Worm (Caenorhabditis elegans) whole organism, L2 larva: ENCODE results near the gene Y119D3B.14.
A peak's percentile ranks its signal among the peaks of the same experiment; 100 is the strongest.

ENCODE experiments used
- F13H6.1 ChIP-seq: sonication (generic microtip); optimal IDR thresholded peaks from 2 replicates; lab custom pipeline; 2016; ENCODE audit warnings: missing genetic modification characterization, missing compliant biosample characterization
- R02D3.7 ChIP-seq: fragments of 150-350 bp; optimal IDR thresholded peaks from 2 replicates; lab custom pipeline; 2014; ENCODE audit warnings: missing biosample characterization, missing genetic modification characterization
- Y55F3AM.14 ChIP-seq: fragments of 200-800 bp; sonication (Bioruptor generic); optimal IDR thresholded peaks from 2 replicates; lab custom pipeline; 2018; ENCODE audit warnings: mild to moderate bottlenecking, missing genetic modification characterization, missing compliant biosample characterization
- ZK546.5 ChIP-seq: sonication (generic microtip); optimal IDR thresholded peaks from 2 replicates; lab custom pipeline; 2017; ENCODE audit warnings: missing biosample characterization, missing genetic modification characterization
- alr-1 ChIP-seq: fragments of 150-350 bp; optimal IDR thresholded peaks from 2 replicates; lab custom pipeline; 2014; ENCODE audit warnings: missing biosample characterization, missing genetic modification characterization
- ama-1 ChIP-seq: fragments of 150-350 bp; optimal IDR thresholded peaks from 2 replicates; lab custom pipeline; 2018; ENCODE audit warnings: inconsistent platforms
- blmp-1 ChIP-seq: sonication (generic microtip); optimal IDR thresholded peaks from 2 replicates; lab custom pipeline; 2017; ENCODE audit warnings: missing genetic modification characterization, mild to moderate bottlenecking, missing compliant biosample characterization, antibody characterized with exemption, moderate library complexity; ENCODE audit not compliant: insufficient read depth
- ceh-16 ChIP-seq: fragments of 150-350 bp; optimal IDR thresholded peaks from 2 replicates; lab custom pipeline; 2014; ENCODE audit warnings: missing biosample characterization, missing genetic modification characterization
- ceh-82 ChIP-seq: fragments of 150-350 bp; optimal IDR thresholded peaks from 2 replicates; lab custom pipeline; 2014; ENCODE audit warnings: missing biosample characterization, missing genetic modification characterization
- crh-2 ChIP-seq: sonication (generic microtip); optimal IDR thresholded peaks from 2 replicates; lab custom pipeline; 2017; ENCODE audit warnings: missing biosample characterization, missing genetic modification characterization
- elt-1 ChIP-seq: fragments of 150-350 bp; optimal IDR thresholded peaks from 2 replicates; lab custom pipeline; 2014; ENCODE audit warnings: missing biosample characterization, missing genetic modification characterization
- elt-3 ChIP-seq: sonication (generic microtip); optimal IDR thresholded peaks from 2 replicates; lab custom pipeline; 2017; ENCODE audit warnings: missing biosample characterization, missing genetic modification characterization
- fos-1 ChIP-seq: fragments of 150-350 bp; optimal IDR thresholded peaks from 2 replicates; lab custom pipeline; 2014; ENCODE audit warnings: missing biosample characterization, missing genetic modification characterization
- gmeb-1 ChIP-seq: fragments of 150-350 bp; optimal IDR thresholded peaks from 2 replicates; lab custom pipeline; 2014; ENCODE audit warnings: missing biosample characterization, missing genetic modification characterization
- lin-11 ChIP-seq: fragments of 150-350 bp; sonication (generic microtip); optimal IDR thresholded peaks from 2 replicates; lab custom pipeline; 2014; ENCODE audit warnings: missing biosample characterization, missing genetic modification characterization, inconsistent platforms, mixed read lengths
- lin-13 ChIP-seq: fragments of 150-350 bp; optimal IDR thresholded peaks from 2 replicates; lab custom pipeline; 2014; ENCODE audit warnings: missing biosample characterization, missing genetic modification reagents, missing genetic modification characterization
- lin-39 ChIP-seq: fragments of 150-350 bp; optimal IDR thresholded peaks from 2 replicates; lab custom pipeline; 2014; ENCODE audit warnings: missing biosample characterization, missing genetic modification reagents, missing genetic modification characterization
- mab-5 ChIP-seq: fragments of 150-350 bp; optimal IDR thresholded peaks from 2 replicates; lab custom pipeline; 2014; ENCODE audit warnings: missing biosample characterization, missing genetic modification characterization
- mdl-1 ChIP-seq, 2 experiments: fragments of 150-350 bp in 1 of 2; sonication (generic microtip) in 1 of 2; optimal IDR thresholded peaks; 2 replicates each; lab custom pipeline; 2017; ENCODE audit warnings: missing biosample characterization in 2 of 2, missing genetic modification characterization in 2 of 2
- nhr-10 ChIP-seq: sonication (generic microtip); optimal IDR thresholded peaks from 2 replicates; lab custom pipeline; 2017; ENCODE audit warnings: missing biosample characterization, missing genetic modification characterization
- nhr-11 ChIP-seq: fragments of 150-350 bp; optimal IDR thresholded peaks from 2 replicates; lab custom pipeline; 2014; ENCODE audit warnings: missing biosample characterization, missing genetic modification characterization
- nhr-12 ChIP-seq: fragments of 150-350 bp; optimal IDR thresholded peaks from 2 replicates; lab custom pipeline; 2014; ENCODE audit warnings: missing biosample characterization, missing genetic modification characterization
- nhr-129 ChIP-seq: fragments of 150-350 bp; optimal IDR thresholded peaks from 2 replicates; lab custom pipeline; 2014; ENCODE audit warnings: missing biosample characterization, missing genetic modification characterization
- nhr-21 ChIP-seq: fragments of 150-350 bp; optimal IDR thresholded peaks from 2 replicates; lab custom pipeline; 2014; ENCODE audit warnings: missing biosample characterization, missing genetic modification characterization
- nhr-23 ChIP-seq: fragments of 150-350 bp; optimal IDR thresholded peaks from 2 replicates; lab custom pipeline; 2014; ENCODE audit warnings: missing biosample characterization, missing genetic modification reagents, missing genetic modification characterization
- nhr-237 ChIP-seq: fragments of 150-350 bp; optimal IDR thresholded peaks from 2 replicates; lab custom pipeline; 2014; ENCODE audit warnings: missing biosample characterization, missing genetic modification characterization
- nhr-25 ChIP-seq: fragments of 150-350 bp; sonication (generic microtip); optimal IDR thresholded peaks from 3 replicates; lab custom pipeline; 2014; ENCODE audit warnings: missing biosample characterization, missing genetic modification characterization
- nhr-6 ChIP-seq: fragments of 150-350 bp; optimal IDR thresholded peaks from 2 replicates; lab custom pipeline; 2014; ENCODE audit warnings: missing biosample characterization, missing genetic modification characterization
- nhr-77 ChIP-seq: fragments of 150-350 bp; optimal IDR thresholded peaks from 2 replicates; lab custom pipeline; 2014; ENCODE audit warnings: missing biosample characterization, missing genetic modification characterization
- skn-1 ChIP-seq: sonication (generic microtip); optimal IDR thresholded peaks from 2 replicates; lab custom pipeline; 2017; ENCODE audit warnings: missing biosample characterization, missing genetic modification characterization
- sma-9 ChIP-seq, 2 experiments: fragments of 150-350 bp in 1 of 2; sonication (generic microtip) in 1 of 2; optimal IDR thresholded peaks; 2 replicates each; lab custom pipeline; 2014 to 2016; ENCODE audit warnings: missing genetic modification characterization in 2 of 2, mild to moderate bottlenecking in 1 of 2, missing biosample characterization in 1 of 2, missing compliant biosample characterization in 1 of 2, missing genetic modification reagents in 1 of 2, moderate library complexity in 1 of 2
- unc-39 ChIP-seq: fragments of 150-350 bp; optimal IDR thresholded peaks from 2 replicates; lab custom pipeline; 2014; ENCODE audit warnings: missing biosample characterization, missing genetic modification characterization
- unc-55 ChIP-seq: fragments of 150-350 bp; sonication (generic microtip); optimal IDR thresholded peaks from 3 replicates; lab custom pipeline; 2014; ENCODE audit warnings: missing biosample characterization, missing genetic modification reagents, missing genetic modification characterization
- unc-62 ChIP-seq: fragments of 150-350 bp; optimal IDR thresholded peaks from 2 replicates; lab custom pipeline; 2014; ENCODE audit warnings: missing biosample characterization, missing genetic modification reagents, missing genetic modification characterization
- zag-1 ChIP-seq: fragments of 150-350 bp; optimal IDR thresholded peaks from 2 replicates; lab custom pipeline; 2014; ENCODE audit warnings: missing biosample characterization, missing genetic modification characterization
- ztf-1 ChIP-seq: fragments of 200-800 bp; sonication (Bioruptor generic); conservative IDR thresholded peaks from 2 replicates; pipeline ENCODE4 v1.3.6; 2022; ENCODE audit warnings: missing genetic modification characterization, missing compliant biosample characterization
- ztf-11 ChIP-seq: sonication (generic microtip); optimal IDR thresholded peaks from 2 replicates; lab custom pipeline; 2017; ENCODE audit warnings: missing biosample characterization, missing genetic modification characterization
- ztf-4 ChIP-seq: fragments of 150-350 bp; optimal IDR thresholded peaks from 2 replicates; lab custom pipeline; 2014; ENCODE audit warnings: missing biosample characterization, missing genetic modification characterization

The Y119D3B.14 gene

ce11 chrIII:1151680-1152079 lies 41.9 kb downstream of the Y119D3B.14 start, which contains the start of gene cdh-12:
TSS of gene cdh-12 (plus strand) at chrIII:1152044.
- TF ChIP-seq nhr-23 (tag; lab: Kevin White, UChicago) (no peak), nhr-237 (tag; lab: Kevin White, UChicago) (no peak), nhr-129 (no peak), unc-55 (no peak), sma-9 (GFP tag; optimal IDR thresholded peaks at IDR 0.05; lab: Kevin White, UChicago) (no peak), sma-9 (tag; optimal IDR thresholded peaks at IDR 0.05; lab: Kevin White, UChicago) (no peak), nhr-77 (no peak), blmp-1 (tag; lab: Kevin White, UChicago) (no peak), alr-1 (no peak), nhr-6 (tag; lab: Kevin White, UChicago) (no peak), fos-1 (no peak), ztf-4 (tag; lab: Kevin White, UChicago) (no peak), Y55F3AM.14 (GFP tag; lab: Kevin White, UChicago) (no peak), ama-1 (lab: Kevin White, UChicago) (no peak), gmeb-1 (tag; lab: Kevin White, UChicago) (no peak), nhr-11 (no peak), mab-5 (no peak), nhr-21 (tag; lab: Kevin White, UChicago) (no peak), unc-39 (no peak), unc-62 (GFP tag; lab: Kevin White, UChicago) (no peak), nhr-25 (tag; lab: Kevin White, UChicago) (no peak)

- no peak for TF ChIP-seq nhr-25 (tag; lab: Kevin White, UChicago)
- no peak for TF ChIP-seq lin-39 (tag; lab: Kevin White, UChicago)
- no peak for TF ChIP-seq ceh-16
- no peak for TF ChIP-seq ceh-82 (tag; lab: Kevin White, UChicago)
- no peak for TF ChIP-seq nhr-23 (tag; lab: Kevin White, UChicago)
- no peak for TF ChIP-seq nhr-10
- no peak for TF ChIP-seq F13H6.1 (tag; lab: Kevin White, UChicago)
- no peak for TF ChIP-seq nhr-12
- TF ChIP-seq Y55F3AM.14 (GFP tag; lab: Kevin White, UChicago): no peak
- no peak for TF ChIP-seq mab-5
- TF ChIP-seq lin-11: no peak
- no peak for TF ChIP-seq unc-62 (GFP tag; lab: Kevin White, UChicago)
- TF ChIP-seq mdl-1 (tag; optimal IDR thresholded peaks at IDR 0.05; lab: Kevin White, UChicago): no peak
- no peak for TF ChIP-seq nhr-6 (tag; lab: Kevin White, UChicago)
- no peak for TF ChIP-seq alr-1
- TF ChIP-seq crh-2: no peak
These were observed 44.1 kb downstream of the Y119D3B.14 start for ce11 chrIII:1149472-1149871.

- TF ChIP-seq zag-1 (tag; lab: Kevin White, UChicago): no peak
- no peak for TF ChIP-seq elt-3 (tag; lab: Kevin White, UChicago)
- TF ChIP-seq blmp-1 (tag; lab: Kevin White, UChicago): peak; percentile 28
These were observed 45.7 kb downstream of the Y119D3B.14 start for ce11 chrIII:1147863-1148262.

ce11 chrIII:1144816-1145215 lies 48.8 kb downstream of the Y119D3B.14 start:
- TF ChIP-seq ztf-1 (GFP tag; lab: Robert Waterston, UW) (no peak), ZK546.5 (tag; lab: Kevin White, UChicago) (no peak), nhr-11 (no peak), lin-11 (no peak), nhr-23 (tag; lab: Kevin White, UChicago) (no peak), nhr-10 (no peak), ztf-11 (no peak), elt-1 (tag; lab: Kevin White, UChicago) (no peak), nhr-25 (tag; lab: Kevin White, UChicago) (no peak), skn-1 (tag; lab: Kevin White, UChicago) (no peak), Y55F3AM.14 (GFP tag; lab: Kevin White, UChicago) (no peak), unc-39 (no peak), lin-13 (no peak), crh-2 (no peak), zag-1 (tag; lab: Kevin White, UChicago) (no peak), nhr-77 (no peak), R02D3.7 (no peak), nhr-237 (tag; lab: Kevin White, UChicago) (no peak)
